Worm (Caenorhabditis elegans) whole organism, early embryonic: Measurements from ENCODE around the gene fut-4.

Experiments
- F13C5.2 ChIP-seq: sonication (generic microtip); optimal IDR thresholded peaks from 2 replicates; lab custom pipeline; 2017; ENCODE audit warnings: mild to moderate bottlenecking, missing genetic modification characterization, inconsistent platforms, missing compliant biosample characterization
- aly-1 ChIP-seq: sonication (generic microtip); optimal IDR thresholded peaks from 2 replicates; lab custom pipeline; 2016; ENCODE audit warnings: missing genetic modification characterization, missing compliant biosample characterization
- ama-1 ChIP-seq: fragments of 150-350 bp; optimal IDR thresholded peaks from 2 replicates; lab custom pipeline; 2014
- ceh-36 ChIP-seq: sonication (generic microtip); optimal IDR thresholded peaks from 2 replicates; lab custom pipeline; 2016; ENCODE audit warnings: missing genetic modification characterization, inconsistent platforms, missing compliant biosample characterization
- ets-7 ChIP-seq: sonication (generic microtip); optimal IDR thresholded peaks from 2 replicates; lab custom pipeline; 2016; ENCODE audit warnings: missing genotype, missing genetic modification characterization, missing compliant biosample characterization
- hmg-4 ChIP-seq: fragments of 200-800 bp; sonication (Bioruptor generic); optimal IDR thresholded peaks from 2 replicates; lab custom pipeline; 2018; ENCODE audit warnings: mild to moderate bottlenecking, missing genetic modification characterization, missing compliant biosample characterization
- hnd-1 ChIP-seq: sonication (generic microtip); optimal IDR thresholded peaks from 2 replicates; lab custom pipeline; 2016; ENCODE audit warnings: missing genetic modification characterization, missing compliant biosample characterization
- scrt-1 ChIP-seq: fragments of 200-800 bp; sonication (Bioruptor generic); IDR thresholded peaks from 2 replicates; pipeline ENCODE4 v1.3.6; 2022; ENCODE audit warnings: missing genetic modification characterization, missing compliant biosample characterization
- sea-1 ChIP-seq: fragments of 200-800 bp; sonication (Bioruptor generic); conservative IDR thresholded peaks from 2 replicates; pipeline ENCODE4 v1.3.6; 2022; ENCODE audit warnings: missing genetic modification characterization, missing compliant biosample characterization
- tbx-11 ChIP-seq: fragments of 200-800 bp; sonication (Bioruptor generic); IDR thresholded peaks from 2 replicates; pipeline ENCODE4 v1.3.6; 2022; ENCODE audit warnings: missing genetic modification characterization, missing compliant biosample characterization

DNA sequence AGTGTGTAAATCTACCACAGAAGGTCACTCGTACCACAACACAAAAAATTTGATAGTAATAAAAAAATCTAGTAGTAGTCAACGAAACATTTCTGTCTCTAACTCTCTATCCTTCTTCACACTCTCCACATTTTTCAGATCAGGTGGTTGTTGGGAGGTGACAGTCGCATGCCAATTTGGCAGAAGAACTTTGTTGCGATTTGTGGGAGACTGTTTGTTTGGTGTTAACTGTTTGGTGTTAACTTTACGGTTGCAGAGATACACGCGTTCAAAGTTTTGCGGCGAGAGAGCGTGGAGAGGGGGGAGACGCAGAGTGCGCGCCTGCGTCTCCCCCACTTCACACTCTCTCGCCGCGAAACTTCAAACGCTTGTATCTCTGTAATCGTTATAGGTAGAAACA, 17.4 kb downstream of the fut-4 start:
- TF ChIP-seq sea-1 (GFP tag; lab: Robert Waterston, UW) (no peak), ama-1 (lab: Kevin White, UChicago) (no peak), aly-1 (tag; lab: Kevin White, UChicago) (no peak), tbx-11 (no peak), ets-7 (tag; lab: Kevin White, UChicago) (no peak), scrt-1 (GFP tag; lab: Robert Waterston, UW) (no peak), hnd-1 (tag; lab: Kevin White, UChicago) (no peak), ceh-36 (tag; lab: Kevin White, UChicago) (no peak), hmg-4 (no peak), F13C5.2 (tag; lab: Kevin White, UChicago) (no peak)
